Fruit fly (Drosophila melanogaster) whole organism, embryonic: Measurements from ENCODE around the gene Cyfip.

Experiments
- Asciz ChIP-seq: fragments of 200-800 bp; sonication (Bioruptor generic); optimal IDR thresholded peaks from 2 replicates; lab custom pipeline; 2017; ENCODE audit warnings: missing biosample characterization, mild to moderate bottlenecking, missing genetic modification characterization, missing genetic modification reagents
- Blimp-1 ChIP-seq: fragments of 200-800 bp; sonication (Bioruptor generic); optimal IDR thresholded peaks from 3 replicates; lab custom pipeline; 2018; ENCODE audit warnings: missing biosample characterization, missing genetic modification characterization, mild to moderate bottlenecking, moderate library complexity, missing genetic modification reagents
- BtbVII ChIP-seq: fragments of 200-800 bp; sonication (Bioruptor generic); optimal IDR thresholded peaks from 3 replicates; lab custom pipeline; 2017; ENCODE audit warnings: missing biosample characterization, mild to moderate bottlenecking, missing genetic modification characterization
- CG1024 ChIP-seq: fragments of 200-800 bp; sonication (Bioruptor generic); IDR thresholded peaks from 2 replicates; pipeline ENCODE4 v1.3.6; 2022; ENCODE audit warnings: missing biosample characterization, missing genetic modification characterization
- CG10321 ChIP-seq: fragments of 200-800 bp; sonication (Bioruptor generic); IDR thresholded peaks from 2 replicates; pipeline ENCODE4 v1.3.6; 2022; ENCODE audit warnings: missing biosample characterization, missing genetic modification characterization
- CG12219 ChIP-seq: fragments of 200-800 bp; sonication (Bioruptor generic); optimal IDR thresholded peaks from 3 replicates; lab custom pipeline; 2018; ENCODE audit warnings: missing biosample characterization, mild to moderate bottlenecking, missing genetic modification characterization
- CG12659 ChIP-seq: fragments of 200-800 bp; sonication (Bioruptor generic); optimal IDR thresholded peaks from 3 replicates; lab custom pipeline; 2017; ENCODE audit warnings: mild to moderate bottlenecking, missing biosample characterization, missing genetic modification reagents, missing genetic modification characterization
- CG14965 ChIP-seq: fragments of 200-800 bp; sonication (Bioruptor generic); optimal IDR thresholded peaks from 2 replicates; lab custom pipeline; 2016; ENCODE audit warnings: missing biosample characterization, missing genetic modification characterization, borderline replicate concordance
- CG15011 ChIP-seq: fragments of 200-800 bp; sonication (Bioruptor generic); optimal IDR thresholded peaks from 3 replicates; lab custom pipeline; 2018; ENCODE audit warnings: missing biosample characterization, mild to moderate bottlenecking, missing genetic modification characterization
- CG15479 ChIP-seq: fragments of 200-800 bp; sonication (Bioruptor generic); optimal IDR thresholded peaks from 3 replicates; lab custom pipeline; 2019; ENCODE audit warnings: missing biosample characterization, mild to moderate bottlenecking, missing genetic modification characterization, moderate library complexity
- CG15514 ChIP-seq: fragments of 200-800 bp; sonication (Bioruptor generic); optimal IDR thresholded peaks from 3 replicates; lab custom pipeline; 2017; ENCODE audit warnings: missing biosample characterization, missing genetic modification characterization, mild to moderate bottlenecking, moderate library complexity, missing genetic modification reagents
- CG16815 ChIP-seq: fragments of 200-800 bp; sonication (Bioruptor generic); optimal IDR thresholded peaks from 3 replicates; lab custom pipeline; 2017; ENCODE audit warnings: missing biosample characterization, mild to moderate bottlenecking, missing genetic modification characterization
- CG1832 ChIP-seq: fragments of 200-800 bp; sonication (Bioruptor generic); optimal IDR thresholded peaks from 2 replicates; lab custom pipeline; 2017; ENCODE audit warnings: missing biosample characterization, mild to moderate bottlenecking, missing genetic modification characterization, inconsistent platforms
- CG18619 ChIP-seq: fragments of 200-800 bp; sonication (Bioruptor generic); optimal IDR thresholded peaks from 3 replicates; lab custom pipeline; 2017; ENCODE audit warnings: missing biosample characterization, mild to moderate bottlenecking, missing genetic modification characterization
- CG2889 ChIP-seq: fragments of 200-800 bp; sonication (Bioruptor generic); IDR thresholded peaks from 3 replicates; pipeline ENCODE4 v1.3.6; 2022; ENCODE audit warnings: missing biosample characterization, missing genetic modification characterization
- CG30403 ChIP-seq: fragments of 200-800 bp; sonication (Bioruptor generic); optimal IDR thresholded peaks from 3 replicates; lab custom pipeline; 2016; ENCODE audit warnings: missing biosample characterization, missing genetic modification characterization
- CG6175 ChIP-seq: fragments of 200-800 bp; sonication (Bioruptor generic); IDR thresholded peaks from 3 replicates; pipeline ENCODE4 v1.3.6; 2022; ENCODE audit warnings: missing biosample characterization, missing genetic modification characterization
- CG9215 ChIP-seq: fragments of 200-800 bp; sonication (Bioruptor generic); IDR thresholded peaks from 2 replicates; pipeline ENCODE4 v1.3.6; 2022; ENCODE audit warnings: missing biosample characterization, missing genetic modification characterization
- CHES-1-like ChIP-seq: fragments of 200-800 bp; sonication (Bioruptor generic); optimal IDR thresholded peaks from 2 replicates; lab custom pipeline; 2016; ENCODE audit warnings: missing biosample characterization, missing genetic modification characterization
- D19A ChIP-seq: fragments of 200-800 bp; optimal IDR thresholded peaks from 3 replicates; lab custom pipeline; 2019; ENCODE audit warnings: missing biosample characterization, mild to moderate bottlenecking, missing genetic modification characterization, moderate library complexity
- Dbx ChIP-seq: fragments of 200-800 bp; sonication (Bioruptor generic); IDR thresholded peaks from 3 replicates; pipeline ENCODE4 v1.3.6; 2022; ENCODE audit warnings: missing biosample characterization, missing genetic modification characterization
- Doc3 ChIP-seq: fragments of 200-800 bp; sonication (Bioruptor generic); IDR thresholded peaks from 3 replicates; pipeline ENCODE4 v1.3.6; 2022; ENCODE audit warnings: missing biosample characterization, missing genetic modification characterization; ENCODE audit not compliant: partially characterized antibody
- Ets65A ChIP-seq: fragments of 200-800 bp; sonication (Bioruptor generic); peaks from one replicate; lab custom pipeline; 2016; ENCODE audit warnings: missing biosample characterization, missing genetic modification characterization
- Ets97D ChIP-seq: fragments of 200-800 bp; sonication (Bioruptor generic); optimal IDR thresholded peaks from 3 replicates; lab custom pipeline; 2016; ENCODE audit warnings: missing biosample characterization, missing genetic modification characterization
- Fer2 ChIP-seq: fragments of 200-800 bp; sonication (Bioruptor generic); optimal IDR thresholded peaks from 2 replicates; lab custom pipeline; 2018; ENCODE audit warnings: missing biosample characterization, mild to moderate bottlenecking, missing genetic modification characterization, moderate library complexity
- H2.0 ChIP-seq: fragments of 200-800 bp; sonication (Bioruptor generic); IDR thresholded peaks from 2 replicates; pipeline ENCODE4 v1.3.6; 2022; ENCODE audit warnings: missing biosample characterization, missing genetic modification characterization
- HLH3B ChIP-seq: fragments of 200-800 bp; sonication (Bioruptor generic); IDR thresholded peaks from 2 replicates; pipeline ENCODE4 v1.3.6; 2022; ENCODE audit warnings: missing biosample characterization, missing genetic modification characterization
- Hr39 ChIP-seq: fragments of >200 bp; optimal IDR thresholded peaks from 2 replicates; lab custom pipeline; 2017
- Lim3 ChIP-seq: fragments of 200-800 bp; sonication (Bioruptor generic); IDR thresholded peaks from 2 replicates; pipeline ENCODE4 v1.3.6; 2022; ENCODE audit warnings: missing biosample characterization, missing genetic modification characterization
- Lpt ChIP-seq: fragments of >200 bp; optimal IDR thresholded peaks from 2 replicates; lab custom pipeline; 2018; ENCODE audit warnings: missing biosample characterization, missing genetic modification characterization
- Ssrp ChIP-seq: fragments of 200-800 bp; sonication (Bioruptor generic); optimal IDR thresholded peaks from 2 replicates; lab custom pipeline; 2018; ENCODE audit warnings: missing biosample characterization, mild to moderate bottlenecking, missing genetic modification characterization, moderate library complexity
- Tbp ChIP-seq: fragments of >200 bp; optimal IDR thresholded peaks from 2 replicates; lab custom pipeline; 2018; ENCODE audit warnings: missing biosample characterization, missing genetic modification characterization
- YL-1 ChIP-seq: fragments of 200-800 bp; sonication (Bioruptor generic); optimal IDR thresholded peaks from 3 replicates; lab custom pipeline; 2017; ENCODE audit warnings: missing biosample characterization, mild to moderate bottlenecking, missing genetic modification characterization
- br ChIP-seq: fragments of >200 bp; optimal IDR thresholded peaks from 2 replicates; lab custom pipeline; 2017
- crc ChIP-seq: fragments of 200-800 bp; sonication (Bioruptor generic); optimal IDR thresholded peaks from 2 replicates; lab custom pipeline; 2016; ENCODE audit warnings: missing biosample characterization, missing genetic modification characterization
- cwo ChIP-seq: fragments of 200-800 bp; sonication (Bioruptor generic); optimal IDR thresholded peaks from 3 replicates; lab custom pipeline; 2017; ENCODE audit warnings: missing biosample characterization, missing genetic modification characterization, mild to moderate bottlenecking, moderate library complexity, missing genetic modification reagents
- dimm ChIP-seq: fragments of 200-800 bp; sonication (Bioruptor generic); IDR thresholded peaks from 2 replicates; pipeline ENCODE4 v1.3.6; 2022; ENCODE audit warnings: missing biosample characterization, missing genetic modification characterization
- dmrt99B ChIP-seq: fragments of 200-800 bp; sonication (Bioruptor generic); optimal IDR thresholded peaks from 2 replicates; lab custom pipeline; 2018; ENCODE audit warnings: missing biosample characterization, mild to moderate bottlenecking, missing genetic modification characterization, moderate library complexity
- eve ChIP-seq, 2 experiments: fragments of >200 bp; optimal IDR thresholded peaks; 2 replicates each; lab custom pipeline; 2017; ENCODE audit warnings: missing biosample characterization in 2 of 2, missing genetic modification characterization in 2 of 2
- fd102C ChIP-seq: fragments of 200-800 bp; sonication (Bioruptor generic); optimal IDR thresholded peaks from 2 replicates; lab custom pipeline; 2018; ENCODE audit warnings: missing biosample characterization, mild to moderate bottlenecking, missing genetic modification characterization, moderate library complexity
- hth ChIP-seq: fragments of >200 bp; optimal IDR thresholded peaks from 2 replicates; lab custom pipeline; 2017; ENCODE audit warnings: inconsistent platforms
- lov ChIP-seq, 2 experiments: fragments of 200-800 bp in 1 of 2; fragments of >200 bp in 1 of 2; sonication (Bioruptor generic) in 1 of 2; IDR thresholded peaks in 1 of 2; optimal IDR thresholded peaks in 1 of 2; 2 replicates in 1 of 2; 3 replicates in 1 of 2; pipeline versions ENCODE4 v1.3.6 to Lab custom; 2017 to 2022; ENCODE audit warnings: missing biosample characterization in 1 of 2, missing genetic modification characterization in 1 of 2
- mld ChIP-seq: fragments of 200-800 bp; sonication (Bioruptor generic); IDR thresholded peaks from 3 replicates; pipeline ENCODE4 v1.3.6; 2022; ENCODE audit warnings: missing biosample characterization, missing genetic modification characterization; ENCODE audit not compliant: partially characterized antibody
- psq ChIP-seq: fragments of 200-800 bp; sonication (Bioruptor generic); optimal IDR thresholded peaks from 2 replicates; lab custom pipeline; 2017; ENCODE audit warnings: missing biosample characterization, missing genetic modification characterization
- sisA ChIP-seq: fragments of 200-800 bp; sonication (Bioruptor generic); IDR thresholded peaks from 2 replicates; pipeline ENCODE4 v1.3.6; 2022; ENCODE audit warnings: missing biosample characterization, missing genetic modification characterization
- sob ChIP-seq: fragments of 200-800 bp; sonication (Bioruptor generic); IDR thresholded peaks from 2 replicates; pipeline ENCODE4 v1.3.6; 2022; ENCODE audit warnings: missing biosample characterization, missing genetic modification characterization
- tna ChIP-seq: fragments of 200-800 bp; sonication (Bioruptor generic); IDR thresholded peaks from 2 replicates; pipeline ENCODE4 v1.3.6; 2022; ENCODE audit warnings: missing biosample characterization, missing genetic modification characterization; ENCODE audit not compliant: partially characterized antibody
- toy ChIP-seq: fragments of 200-800 bp; sonication (Bioruptor generic); IDR thresholded peaks from 2 replicates; pipeline ENCODE4 v1.3.6; 2022; ENCODE audit warnings: missing biosample characterization, missing genetic modification characterization
- unpg ChIP-seq: fragments of 200-800 bp; sonication (Bioruptor generic); optimal IDR thresholded peaks from 3 replicates; lab custom pipeline; 2018; ENCODE audit warnings: missing biosample characterization, mild to moderate bottlenecking, missing genetic modification characterization, moderate library complexity

Cyfip gene

DNA sequence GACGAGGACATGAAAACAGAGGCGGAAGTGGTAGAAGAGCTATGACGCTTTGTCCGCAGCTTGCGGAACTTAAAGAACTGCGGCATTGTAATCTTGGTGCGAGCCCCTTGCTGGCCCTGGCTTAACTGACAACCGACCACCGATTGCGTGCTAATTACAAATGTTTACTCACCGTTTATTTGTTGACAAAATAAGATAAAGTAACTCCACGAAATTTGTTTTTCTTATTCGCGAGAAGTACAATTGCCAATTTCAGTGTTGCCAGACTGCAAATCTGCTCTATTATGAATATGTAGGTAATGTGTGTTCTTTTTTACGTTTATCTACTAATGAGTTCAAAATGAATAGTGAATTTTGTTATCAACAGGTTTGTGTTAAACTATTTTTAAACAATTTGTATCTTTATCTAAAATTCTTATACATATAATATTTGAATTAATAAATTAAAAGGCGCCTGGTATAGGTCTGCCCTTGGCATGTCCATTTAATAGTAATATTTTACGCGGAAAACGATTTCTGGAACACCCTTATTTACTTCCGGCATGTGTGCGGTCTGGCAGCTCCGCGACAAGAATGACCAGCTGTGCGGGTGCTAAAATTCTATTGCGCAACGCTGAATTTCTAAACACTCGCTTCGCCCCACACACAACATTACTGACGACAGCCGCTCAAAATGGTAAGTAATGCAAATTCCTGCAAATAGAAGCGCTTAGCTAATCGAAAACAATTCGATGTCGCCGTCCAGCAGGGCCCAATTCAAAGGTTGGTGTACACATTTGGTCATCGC, 23.8 kb downstream of the Cyfip start, which contains the start of the genes Atg4b and Hibch (continued):
- TF ChIP-seq CG9215 (GFP tag; lab: Robert Waterston, UW) = peak; percentile 86
- peak; percentile 84 for TF ChIP-seq CG15514
- no peak for TF ChIP-seq CG10321 (GFP tag; lab: Robert Waterston, UW)
- TF ChIP-seq Ets65A (GFP tag; lab: Kevin White, UChicago) = peak; percentile 89
- TF ChIP-seq CG14965 = no peak
- no peak for TF ChIP-seq crc (GFP tag; lab: Kevin White, UChicago)
- TF ChIP-seq H2.0 = peak; percentile 60
- peak; percentile 84 for TF ChIP-seq BtbVII (GFP tag; lab: Kevin White, UChicago)
- peak; percentile 76 for TF ChIP-seq Blimp-1 (GFP tag; lab: Kevin White, UChicago)
- peak; percentile 79 for TF ChIP-seq cwo (GFP tag; lab: Kevin White, UChicago)
- TF ChIP-seq mld (GFP tag; lab: Robert Waterston, UW) = no peak
- no peak for TF ChIP-seq CG15011
- TF ChIP-seq YL-1 (GFP tag; lab: Kevin White, UChicago) = peak; percentile 94
- TF ChIP-seq unpg = peak; percentile 80
- TF ChIP-seq lov (optimal IDR thresholded peaks at IDR 0.05; lab: Kevin White, UChicago) = no peak
- no peak for TF ChIP-seq lov (GFP tag; IDR thresholded peaks at IDR 0.05; lab: Robert Waterston, UW)
- peak; percentile 78 for TF ChIP-seq CG16815
- TF ChIP-seq CG12219 (GFP tag; lab: Kevin White, UChicago) = peak; percentile 43
- TF ChIP-seq Dbx = peak; percentile 81
- TF ChIP-seq D19A (tag; lab: Kevin White, UChicago) = no peak
- peak; percentile 50; the same call in 1 of the 2 replicates for TF ChIP-seq toy (GFP tag; lab: Robert Waterston, UW)
- TF ChIP-seq Hr39 (lab: Kevin White, UChicago) = no peak
- TF ChIP-seq Lpt (GFP tag; lab: Kevin White, UChicago) = no peak
- no peak for TF ChIP-seq Tbp (GFP tag; lab: Kevin White, UChicago)
- peak; percentile 91 for TF ChIP-seq CG30403 (GFP tag; lab: Kevin White, UChicago)
- no peak for TF ChIP-seq CG1024 (GFP tag; lab: Robert Waterston, UW)
- no peak for TF ChIP-seq dmrt99B (tag; lab: Kevin White, UChicago)
- 0 out of 2 replicates have a peak, but pooled peaks have one; percentile 30 for TF ChIP-seq dimm (GFP tag; lab: Robert Waterston, UW)
- peak; percentile 78 for TF ChIP-seq HLH3B (GFP tag; lab: Robert Waterston, UW)
- TF ChIP-seq psq (GFP tag; lab: Kevin White, UChicago) = peak; percentile 20
- TF ChIP-seq CG12659 (GFP tag; lab: Kevin White, UChicago) = peak; percentile 94
- TF ChIP-seq Ssrp (tag; lab: Kevin White, UChicago) = peak; percentile 85
- TF ChIP-seq CG6175 (GFP tag; lab: Robert Waterston, UW) = peak; percentile 60; the same call in 2 of the 3 replicates
- peak; percentile 83 for TF ChIP-seq sob
- TF ChIP-seq CG2889 = peak; percentile 60; the same call in 1 of the 3 replicates
- no peak for TF ChIP-seq br
- no peak for TF ChIP-seq hth (lab: Kevin White, UChicago)
- peak; percentile 8 for TF ChIP-seq Ets97D
- TF ChIP-seq fd102C (GFP tag; lab: Kevin White, UChicago) = no peak
- no peak for TF ChIP-seq tna
- peak; percentile 5 for TF ChIP-seq CHES-1-like (GFP tag; lab: Kevin White, UChicago)
- TF ChIP-seq sisA = peak; percentile 84
- TF ChIP-seq Fer2 = peak; percentile 86
- TF ChIP-seq CG15479 = peak; percentile 62
- TF ChIP-seq Lim3 (GFP tag; lab: Robert Waterston, UW) = 0 out of 2 replicates have a peak, but pooled peaks have one; percentile 25
- no peak for TF ChIP-seq CG1832
- TF ChIP-seq Doc3 = no peak
- peak; percentile 87 for TF ChIP-seq CG18619 (GFP tag; lab: Kevin White, UChicago)
- TF ChIP-seq Asciz (GFP tag; lab: Kevin White, UChicago) = no peak
- no peak for TF ChIP-seq eve (GFP tag; optimal IDR thresholded peaks at IDR 0.05; lab: Kevin White, UChicago)
